Worm (Caenorhabditis elegans) whole organism, midembryonic: ENCODE measurements around the gene rabr-4.

Experiments
- T22C8.4 ChIP-seq: fragments of 200-800 bp; sonication (Bioruptor generic); IDR thresholded peaks from 2 replicates; pipeline ENCODE4 v1.3.6; 2022; ENCODE audit warnings: missing genetic modification characterization, missing compliant biosample characterization
- cog-1 ChIP-seq: sonication (generic microtip); optimal IDR thresholded peaks from 2 replicates; lab custom pipeline; 2016; ENCODE audit warnings: missing genetic modification characterization, missing compliant biosample characterization
- flt-1 ChIP-seq: fragments of 200-800 bp; sonication (Bioruptor generic); IDR thresholded peaks from 2 replicates; pipeline ENCODE4 v1.3.6; 2022; ENCODE audit warnings: missing genetic modification characterization, missing compliant biosample characterization
- klf-2 ChIP-seq: fragments of 200-800 bp; sonication (Bioruptor generic); conservative IDR thresholded peaks from 2 replicates; pipeline ENCODE4 v1.3.6; 2022; ENCODE audit warnings: missing genetic modification reagents, missing genetic modification characterization, missing compliant biosample characterization
- med-1 ChIP-seq: sonication (generic microtip); optimal IDR thresholded peaks from 2 replicates; lab custom pipeline; 2017; ENCODE audit warnings: missing genetic modification characterization, mild to moderate bottlenecking, missing compliant biosample characterization, antibody characterized with exemption, missing genetic modification reagents; ENCODE audit not compliant: insufficient read depth
- ref-1 ChIP-seq: fragments of 200-800 bp; sonication (Bioruptor generic); conservative IDR thresholded peaks from 2 replicates; pipeline ENCODE4 v1.3.6; 2022; ENCODE audit warnings: missing genetic modification reagents, missing genetic modification characterization, missing compliant biosample characterization
- tab-1 ChIP-seq: fragments of 200-800 bp; sonication (Bioruptor generic); IDR thresholded peaks from 2 replicates; pipeline ENCODE4 v1.3.6; 2022; ENCODE audit warnings: missing genetic modification characterization, missing compliant biosample characterization
- ztf-23 ChIP-seq: fragments of 200-800 bp; sonication (Bioruptor generic); IDR thresholded peaks from 2 replicates; pipeline ENCODE4 v1.3.6; 2022; ENCODE audit warnings: missing genetic modification reagents, missing genetic modification characterization, missing compliant biosample characterization

DNA sequence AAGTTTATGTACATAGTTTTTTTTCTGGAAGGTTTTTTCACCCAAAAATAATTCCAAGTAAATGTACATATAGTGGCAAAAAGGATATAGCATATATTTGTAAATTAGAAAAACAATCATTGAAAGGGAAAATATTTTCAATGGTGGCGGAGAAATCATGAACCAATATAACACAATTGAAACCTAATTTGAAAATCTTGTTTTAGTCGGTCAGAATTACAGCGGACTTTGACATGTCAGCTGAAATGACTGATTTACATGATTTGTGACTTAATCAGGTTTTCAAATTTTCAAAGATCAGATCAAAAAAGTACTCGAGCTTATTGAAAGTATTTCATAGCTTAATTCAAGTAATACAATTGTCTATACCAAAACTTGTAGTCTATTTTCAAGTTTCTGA is 23.0 kb upstream of the rabr-4 start, which contains the start of gene K05D4.9:
- no peak for TF ChIP-seq klf-2
- no peak for TF ChIP-seq flt-1 (GFP tag; lab: Robert Waterston, UW)
- TF ChIP-seq T22C8.4 (GFP tag; lab: Robert Waterston, UW) = no peak
- no peak for TF ChIP-seq med-1 (GFP tag; lab: Kevin White, UChicago)
- TF ChIP-seq cog-1 (tag; lab: Kevin White, UChicago) = no peak
- TF ChIP-seq ref-1 (GFP tag; lab: Robert Waterston, UW) = no peak
- no peak for TF ChIP-seq ztf-23
- TF ChIP-seq tab-1 (GFP tag; lab: Robert Waterston, UW) = no peak
